Worm (Caenorhabditis elegans): ENCODE results near the gene R13A1.1.

ce11 chrIV:7212769-7213168 lies 7.1 kb upstream of the R13A1.1 start:
- TF ChIP-seq ztf-29 (GFP tag; IDR thresholded peaks at IDR 0.05) (no peak), cog-1 (tag; optimal IDR thresholded peaks at IDR 0.05) (no peak), med-1 (GFP tag; optimal IDR thresholded peaks at IDR 0.05; ENCODE audit: insufficient read depth) (no peak), flt-1 (GFP tag; IDR thresholded peaks at IDR 0.05) (no peak), tab-1 (GFP tag; IDR thresholded peaks at IDR 0.05) (no peak), klf-2 (GFP tag; conservative IDR thresholded peaks at IDR 0.05) (no peak), ztf-23 (GFP tag; IDR thresholded peaks at IDR 0.05) (no peak)

All from whole organism, midembryonic.